Worm (Caenorhabditis elegans) whole organism, L2 larva: ENCODE measurements around the gene str-84.
A peak's percentile ranks its signal among the peaks of the same experiment; 100 is the strongest.

Experiments used
- C34F6.9 ChIP-seq: fragments of 150-350 bp; optimal IDR thresholded peaks from 2 replicates; lab custom pipeline; 2014; ENCODE audit warnings: missing biosample characterization, missing genetic modification characterization
- F13H6.1 ChIP-seq: sonication (generic microtip); optimal IDR thresholded peaks from 2 replicates; lab custom pipeline; 2016; ENCODE audit warnings: missing genetic modification characterization, missing compliant biosample characterization
- ZK546.5 ChIP-seq: sonication (generic microtip); optimal IDR thresholded peaks from 2 replicates; lab custom pipeline; 2017; ENCODE audit warnings: missing biosample characterization, missing genetic modification characterization
- alr-1 ChIP-seq: fragments of 150-350 bp; optimal IDR thresholded peaks from 2 replicates; lab custom pipeline; 2014; ENCODE audit warnings: missing biosample characterization, missing genetic modification characterization
- aly-2 ChIP-seq: fragments of 150-350 bp; optimal IDR thresholded peaks from 2 replicates; lab custom pipeline; 2014; ENCODE audit warnings: missing biosample characterization, missing genetic modification characterization
- ama-1 ChIP-seq: fragments of 150-350 bp; optimal IDR thresholded peaks from 2 replicates; lab custom pipeline; 2018; ENCODE audit warnings: inconsistent platforms
- ceh-16 ChIP-seq: fragments of 150-350 bp; optimal IDR thresholded peaks from 2 replicates; lab custom pipeline; 2014; ENCODE audit warnings: missing biosample characterization, missing genetic modification characterization
- ceh-82 ChIP-seq: fragments of 150-350 bp; optimal IDR thresholded peaks from 2 replicates; lab custom pipeline; 2014; ENCODE audit warnings: missing biosample characterization, missing genetic modification characterization
- crh-2 ChIP-seq: sonication (generic microtip); optimal IDR thresholded peaks from 2 replicates; lab custom pipeline; 2017; ENCODE audit warnings: missing biosample characterization, missing genetic modification characterization
- dmd-4 ChIP-seq: sonication (generic microtip); optimal IDR thresholded peaks from 2 replicates; lab custom pipeline; 2017; ENCODE audit warnings: missing biosample characterization, missing genetic modification characterization
- egl-27 ChIP-seq: sonication (generic microtip); optimal IDR thresholded peaks from 3 replicates; lab custom pipeline; 2017; ENCODE audit warnings: missing biosample characterization, missing genetic modification reagents, missing genetic modification characterization
- fos-1 ChIP-seq: fragments of 150-350 bp; optimal IDR thresholded peaks from 2 replicates; lab custom pipeline; 2014; ENCODE audit warnings: missing biosample characterization, missing genetic modification characterization
- lin-11 ChIP-seq: fragments of 150-350 bp; sonication (generic microtip); optimal IDR thresholded peaks from 2 replicates; lab custom pipeline; 2014; ENCODE audit warnings: missing biosample characterization, missing genetic modification characterization, inconsistent platforms, mixed read lengths
- lin-13 ChIP-seq: fragments of 150-350 bp; optimal IDR thresholded peaks from 2 replicates; lab custom pipeline; 2014; ENCODE audit warnings: missing biosample characterization, missing genetic modification reagents, missing genetic modification characterization
- lsy-2 ChIP-seq, 2 experiments: fragments of 150-350 bp in 1 of 2; sonication (generic microtip) in 1 of 2; optimal IDR thresholded peaks; 2 replicates each; lab custom pipeline; 2014 to 2017; ENCODE audit warnings: missing biosample characterization in 2 of 2, missing genetic modification characterization in 2 of 2
- mab-5 ChIP-seq: fragments of 150-350 bp; optimal IDR thresholded peaks from 2 replicates; lab custom pipeline; 2014; ENCODE audit warnings: missing biosample characterization, missing genetic modification characterization
- mbf-1 ChIP-seq: sonication (generic microtip); optimal IDR thresholded peaks from 2 replicates; lab custom pipeline; 2017; ENCODE audit warnings: missing biosample characterization, missing genetic modification characterization
- nhr-10 ChIP-seq: sonication (generic microtip); optimal IDR thresholded peaks from 2 replicates; lab custom pipeline; 2017; ENCODE audit warnings: missing biosample characterization, missing genetic modification characterization
- nhr-129 ChIP-seq: fragments of 150-350 bp; optimal IDR thresholded peaks from 2 replicates; lab custom pipeline; 2014; ENCODE audit warnings: missing biosample characterization, missing genetic modification characterization
- nhr-25 ChIP-seq: fragments of 150-350 bp; sonication (generic microtip); optimal IDR thresholded peaks from 3 replicates; lab custom pipeline; 2014; ENCODE audit warnings: missing biosample characterization, missing genetic modification characterization
- nhr-6 ChIP-seq: fragments of 150-350 bp; optimal IDR thresholded peaks from 2 replicates; lab custom pipeline; 2014; ENCODE audit warnings: missing biosample characterization, missing genetic modification characterization
- nhr-77 ChIP-seq: fragments of 150-350 bp; optimal IDR thresholded peaks from 2 replicates; lab custom pipeline; 2014; ENCODE audit warnings: missing biosample characterization, missing genetic modification characterization
- peb-1 ChIP-seq: fragments of 150-350 bp; optimal IDR thresholded peaks from 2 replicates; lab custom pipeline; 2014; ENCODE audit warnings: missing biosample characterization, missing genetic modification characterization
- skn-1 ChIP-seq: sonication (generic microtip); optimal IDR thresholded peaks from 2 replicates; lab custom pipeline; 2017; ENCODE audit warnings: missing biosample characterization, missing genetic modification characterization
- sma-3 ChIP-seq: sonication (generic microtip); optimal IDR thresholded peaks from 2 replicates; lab custom pipeline; 2016; ENCODE audit warnings: missing genetic modification reagents, missing genetic modification characterization, missing compliant biosample characterization
- sma-9 ChIP-seq, 2 experiments: fragments of 150-350 bp in 1 of 2; sonication (generic microtip) in 1 of 2; optimal IDR thresholded peaks; 2 replicates each; lab custom pipeline; 2014 to 2016; ENCODE audit warnings: missing genetic modification characterization in 2 of 2, mild to moderate bottlenecking in 1 of 2, missing biosample characterization in 1 of 2, missing compliant biosample characterization in 1 of 2, missing genetic modification reagents in 1 of 2, moderate library complexity in 1 of 2
- unc-39 ChIP-seq: fragments of 150-350 bp; optimal IDR thresholded peaks from 2 replicates; lab custom pipeline; 2014; ENCODE audit warnings: missing biosample characterization, missing genetic modification characterization
- unc-55 ChIP-seq: fragments of 150-350 bp; sonication (generic microtip); optimal IDR thresholded peaks from 3 replicates; lab custom pipeline; 2014; ENCODE audit warnings: missing biosample characterization, missing genetic modification reagents, missing genetic modification characterization
- unc-62 ChIP-seq: fragments of 150-350 bp; optimal IDR thresholded peaks from 2 replicates; lab custom pipeline; 2014; ENCODE audit warnings: missing biosample characterization, missing genetic modification reagents, missing genetic modification characterization
- zag-1 ChIP-seq: fragments of 150-350 bp; optimal IDR thresholded peaks from 2 replicates; lab custom pipeline; 2014; ENCODE audit warnings: missing biosample characterization, missing genetic modification characterization
- ztf-11 ChIP-seq: sonication (generic microtip); optimal IDR thresholded peaks from 2 replicates; lab custom pipeline; 2017; ENCODE audit warnings: missing biosample characterization, missing genetic modification characterization
- ztf-4 ChIP-seq: fragments of 150-350 bp; optimal IDR thresholded peaks from 2 replicates; lab custom pipeline; 2014; ENCODE audit warnings: missing biosample characterization, missing genetic modification characterization

The str-84 gene

DNA sequence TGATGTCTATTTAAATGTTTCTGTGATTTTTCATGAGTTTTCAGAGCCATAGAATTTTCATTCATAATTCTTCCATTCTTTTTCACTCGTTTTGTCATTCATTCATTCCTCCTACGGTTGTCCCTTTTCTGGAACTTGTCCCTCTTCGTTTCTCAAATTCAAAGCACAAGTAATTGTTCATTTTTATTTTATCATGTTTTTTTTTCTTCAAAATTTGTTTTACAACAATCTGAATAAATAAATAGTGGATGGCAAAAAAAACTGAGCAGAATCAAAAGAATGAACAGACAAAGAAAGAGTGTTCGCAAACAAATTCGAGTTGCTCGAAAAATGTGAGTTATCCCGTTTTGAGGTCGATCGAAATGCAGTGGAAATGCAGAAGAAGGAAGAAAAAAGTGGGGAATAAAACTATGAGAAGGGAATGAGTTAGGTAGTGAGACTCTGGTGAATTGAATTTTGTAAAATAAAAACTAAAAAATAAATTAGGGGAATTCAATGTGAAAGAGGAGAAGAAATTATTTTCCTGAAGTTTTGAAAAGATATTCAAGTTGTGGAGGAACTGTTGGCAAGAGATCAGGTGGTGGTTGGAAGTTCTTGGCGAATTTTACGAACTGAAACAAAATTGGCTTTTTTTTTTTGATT lies 41.2 kb downstream of the str-84 start (continued):
- TF ChIP-seq nhr-25: no peak
- peak in 1 of 2 experiments; percentile 43 for TF ChIP-seq lsy-2 (tag; optimal IDR thresholded peaks at IDR 0.05; lab: Kevin White, UChicago)
- TF ChIP-seq nhr-10 (tag; lab: Kevin White, UChicago): no peak
- TF ChIP-seq lin-13 (GFP tag; lab: Kevin White, UChicago): peak; percentile 26
- TF ChIP-seq mbf-1 (tag; lab: Kevin White, UChicago): no peak
- TF ChIP-seq aly-2 (tag; lab: Kevin White, UChicago): no peak
- peak; percentile 58 for TF ChIP-seq crh-2
- TF ChIP-seq lin-11: no peak
- no peak for TF ChIP-seq ceh-16 (tag; lab: Kevin White, UChicago)
- peak; percentile 49 for TF ChIP-seq sma-3 (GFP tag; lab: Kevin White, UChicago)
- TF ChIP-seq mab-5: no peak
- no peak for TF ChIP-seq unc-55 (GFP tag; lab: Kevin White, UChicago)
- TF ChIP-seq egl-27 (tag; lab: Kevin White, UChicago): no peak
- no peak for TF ChIP-seq nhr-77 (tag; lab: Kevin White, UChicago)
- no peak for TF ChIP-seq dmd-4
- TF ChIP-seq unc-39: no peak
- no peak for TF ChIP-seq ztf-11 (tag; lab: Kevin White, UChicago)
- TF ChIP-seq skn-1: no peak
- TF ChIP-seq ceh-82 (tag; lab: Kevin White, UChicago): no peak
- no peak for TF ChIP-seq ZK546.5
- no peak for TF ChIP-seq unc-62 (GFP tag; lab: Kevin White, UChicago)

DNA sequence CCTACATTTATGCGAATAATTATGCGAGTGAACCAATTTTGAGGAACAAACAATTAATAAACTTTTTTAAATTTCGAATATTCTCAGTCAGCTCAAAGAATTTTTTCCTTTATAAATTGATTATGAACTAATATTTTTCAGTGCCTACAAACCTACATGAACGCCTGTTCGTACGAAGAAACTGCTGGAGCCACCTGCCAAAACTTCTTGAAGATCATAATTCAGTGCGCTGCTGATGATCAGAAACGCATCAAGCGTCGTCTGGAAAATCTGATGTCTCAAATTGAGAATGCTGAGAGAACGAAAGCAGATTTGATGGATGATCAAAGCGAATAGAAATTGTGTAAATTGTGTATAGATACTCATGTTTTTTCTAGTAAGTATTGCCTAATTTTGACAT lies 41.8 kb downstream of the str-84 start:
- TF ChIP-seq nhr-129 (tag; lab: Kevin White, UChicago) (no peak), mbf-1 (tag; lab: Kevin White, UChicago) (no peak), zag-1 (tag; lab: Kevin White, UChicago) (no peak), dmd-4 (no peak), unc-39 (no peak), ztf-11 (tag; lab: Kevin White, UChicago) (no peak), ceh-82 (tag; lab: Kevin White, UChicago) (no peak), alr-1 (tag; lab: Kevin White, UChicago) (no peak), peb-1 (tag; lab: Kevin White, UChicago) (no peak)
- TF ChIP-seq, all 48 proteins: peak for 0

DNA sequence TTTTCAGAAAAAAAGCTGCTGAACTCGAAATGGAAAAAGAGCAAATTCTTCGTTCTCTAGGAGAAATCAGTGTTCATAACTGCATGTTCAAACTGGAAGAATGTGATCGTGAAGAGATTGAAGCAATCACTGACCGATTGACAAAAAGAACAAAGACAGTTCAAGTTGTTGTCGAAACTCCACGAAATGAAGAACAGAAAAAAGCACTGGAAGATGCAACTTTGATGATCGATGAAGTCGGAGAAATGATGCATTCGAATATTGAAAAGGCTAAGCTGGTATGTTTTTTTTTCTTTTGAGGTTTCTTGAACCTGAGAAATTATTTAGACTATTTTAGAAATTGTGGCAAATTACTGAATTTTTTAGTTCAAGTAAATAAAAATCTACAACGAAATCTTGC lies 42.3 kb downstream of the str-84 start:
- TF ChIP-seq ama-1 (lab: Kevin White, UChicago) (peak; percentile 11), sma-9 (GFP tag; optimal IDR thresholded peaks at IDR 0.05; lab: Kevin White, UChicago) (no peak), sma-9 (tag; optimal IDR thresholded peaks at IDR 0.05; lab: Kevin White, UChicago) (no peak), ztf-4 (tag; lab: Kevin White, UChicago) (no peak)

DNA sequence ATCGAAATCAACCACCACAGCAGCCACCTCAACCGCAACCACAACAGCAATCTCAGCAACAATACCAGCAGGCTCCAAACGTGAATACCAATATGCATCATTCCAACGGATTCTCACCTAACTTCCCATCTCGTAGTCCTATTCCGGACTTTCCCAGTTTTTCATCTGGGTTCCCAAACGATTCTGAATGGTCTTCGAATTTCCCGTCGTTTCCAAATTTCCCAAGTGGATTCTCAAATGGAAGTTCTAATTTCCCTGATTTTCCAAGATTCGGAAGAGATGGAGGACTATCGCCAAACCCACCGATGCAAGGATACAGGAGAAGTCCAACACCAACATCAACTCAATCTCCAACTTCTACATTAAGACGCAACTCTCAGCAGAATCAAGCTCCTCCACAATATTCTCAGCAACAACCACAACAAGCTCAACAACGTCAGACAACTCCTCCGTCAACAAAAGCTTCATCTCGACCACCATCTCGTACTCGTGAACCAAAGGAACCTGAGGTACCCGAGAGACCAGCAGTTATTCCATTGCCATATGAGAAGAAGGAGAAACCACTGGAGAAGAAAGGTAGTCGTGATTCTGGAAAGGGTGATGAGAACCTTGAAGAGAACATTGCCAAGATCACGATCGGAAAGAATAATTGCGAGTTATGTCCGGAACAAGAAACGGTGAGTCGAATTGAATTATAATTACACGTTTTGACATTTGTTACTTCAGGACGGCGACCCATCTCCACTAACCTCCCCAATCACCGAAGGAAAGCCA lies 43.1 kb downstream of the str-84 start:
- TF ChIP-seq ZK546.5 (no peak), ama-1 (lab: Kevin White, UChicago) (peak; percentile 75)

DNA sequence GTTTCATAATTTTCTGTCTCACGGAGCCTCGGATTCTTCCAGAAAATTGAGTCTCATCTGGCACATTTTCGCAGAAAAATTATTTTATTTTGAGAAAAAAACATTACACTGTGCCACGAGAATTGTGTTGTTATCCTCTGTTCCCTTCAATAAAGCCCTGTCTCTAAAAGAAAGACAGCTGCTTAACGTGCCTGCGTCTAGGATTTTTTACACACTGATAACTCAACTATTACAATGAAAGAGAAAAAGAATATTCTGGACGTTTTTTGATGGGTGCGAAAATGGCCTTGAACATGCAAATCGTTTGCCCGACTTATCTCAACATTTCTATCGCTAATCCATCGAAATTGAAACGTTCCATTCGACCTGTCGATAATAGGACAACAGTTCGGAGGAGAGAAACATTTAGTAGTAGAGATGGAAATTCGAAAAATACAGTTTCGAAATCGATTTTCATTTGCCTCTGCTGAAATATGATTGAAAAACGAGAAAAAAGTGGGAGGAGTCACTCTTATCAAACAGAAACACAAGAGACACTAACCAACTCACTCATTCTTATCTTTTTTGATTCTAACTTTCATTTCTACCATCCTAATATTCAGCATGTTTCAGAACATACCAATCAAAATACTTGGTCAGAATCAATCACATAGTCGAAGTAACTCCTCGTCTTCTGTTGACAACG lies 43.8 kb downstream of the str-84 start:
- TF ChIP-seq sma-9 (GFP tag; optimal IDR thresholded peaks at IDR 0.05; lab: Kevin White, UChicago) (no peak), sma-9 (tag; optimal IDR thresholded peaks at IDR 0.05; lab: Kevin White, UChicago) (no peak), lsy-2 (tag; optimal IDR thresholded peaks at IDR 0.05; lab: Kevin White, UChicago) (peak in 1 of 2 experiments; percentile 10), F13H6.1 (peak; percentile 5), ceh-16 (tag; lab: Kevin White, UChicago) (peak; percentile 48), nhr-6 (tag; lab: Kevin White, UChicago) (peak; percentile 34), nhr-129 (tag; lab: Kevin White, UChicago) (peak; percentile 12), peb-1 (tag; lab: Kevin White, UChicago) (no peak), C34F6.9 (tag; lab: Kevin White, UChicago) (peak; percentile 47), fos-1 (tag; lab: Kevin White, UChicago) (peak; percentile 62)
